Fruit fly (Drosophila melanogaster) Kc167 (cell line): Measurements from ENCODE around the gene MP1.

Experiments
- Myc ChIP-seq: fragments of >200 bp; optimal IDR thresholded peaks from 2 replicates; lab custom pipeline; 2017; ENCODE audit warnings: missing external identifiers
- Sin3A ChIP-seq: fragments of >200 bp; optimal IDR thresholded peaks from 2 replicates; lab custom pipeline; 2018; ENCODE audit warnings: missing external identifiers
- h ChIP-seq: fragments of >200 bp; optimal IDR thresholded peaks from 3 replicates; lab custom pipeline; 2018; ENCODE audit warnings: missing external identifiers
- insv ChIP-seq: fragments of >200 bp; optimal IDR thresholded peaks from 3 replicates; lab custom pipeline; 2018; ENCODE audit warnings: missing external identifiers
- psq ChIP-seq: fragments of >200 bp; optimal IDR thresholded peaks from 2 replicates; lab custom pipeline; 2017; ENCODE audit warnings: missing external identifiers
- ttk ChIP-seq: sonication (Bioruptor generic); optimal IDR thresholded peaks from 2 replicates; lab custom pipeline; 2017; ENCODE audit warnings: missing external identifiers

MP1 gene

DNA sequence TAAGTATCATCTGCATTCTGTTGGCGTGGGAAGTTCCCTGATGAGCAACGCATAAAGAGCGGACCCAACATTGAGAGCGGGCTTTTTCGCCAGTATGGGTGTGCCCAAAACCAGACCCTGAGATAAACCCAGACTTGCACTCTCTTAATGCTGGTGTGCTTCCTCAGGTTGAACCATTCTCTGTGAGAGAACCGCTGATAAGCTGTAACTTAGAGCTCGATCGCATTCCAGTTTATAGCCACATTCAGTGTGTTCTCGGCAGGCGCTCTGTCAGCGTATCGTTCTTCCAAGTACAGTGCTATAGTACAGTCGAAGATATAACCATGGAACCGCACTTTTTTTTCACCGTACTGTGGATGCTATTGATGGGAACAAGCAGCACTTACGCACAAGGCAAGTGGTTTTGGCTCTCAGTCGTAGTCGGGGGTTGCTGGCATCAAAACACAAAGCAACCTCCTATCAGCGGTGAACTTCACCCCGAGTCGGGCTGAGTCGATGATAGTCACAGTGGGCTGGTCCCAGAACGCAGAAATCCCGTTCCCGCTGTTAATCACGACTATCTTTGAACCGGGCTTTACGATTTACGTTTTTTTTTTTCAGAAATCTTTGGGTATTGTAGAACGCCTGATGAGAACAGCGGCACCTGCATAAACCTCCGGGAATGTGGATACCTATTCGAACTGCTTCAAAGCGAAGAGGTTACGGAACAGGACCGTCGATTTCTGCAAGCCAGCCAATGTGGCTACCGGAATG, at the start of gene MP1:
Gene MP1 (plus strand): TSS at position 245 of the 753 bp plus-strand sequence.
- TF ChIP-seq Sin3A (lab: Kevin White, UChicago) (no peak), psq (no peak)

DNA sequence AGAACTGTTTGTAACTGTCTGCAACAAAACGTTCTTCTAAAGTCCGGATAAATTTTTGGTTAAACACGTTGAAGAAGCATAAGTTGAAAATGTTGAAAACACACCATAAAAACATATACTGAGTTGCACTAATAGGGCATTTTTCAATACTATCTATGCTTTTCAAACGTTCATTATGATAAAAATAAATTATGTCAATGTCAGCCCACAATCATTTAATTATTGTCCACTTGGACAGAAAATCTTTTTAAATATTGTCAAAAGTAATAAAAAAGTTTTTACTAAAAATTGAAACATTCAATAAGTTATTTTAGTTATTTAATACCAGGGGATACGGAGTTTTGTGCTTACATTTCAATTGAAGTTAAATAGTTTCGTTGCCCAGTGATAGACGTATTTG, 41.2 kb upstream of the MP1 start, which contains the start of gene CG1092:
Gene CG1092 (plus strand): TSS at position 301 of the 400 bp plus-strand sequence.
- TF ChIP-seq Myc (lab: Kevin White, UChicago) (no peak), insv (lab: Kevin White, UChicago) (no peak), ttk (lab: Kevin White, UChicago) (no peak), psq (no peak), h (no peak), Sin3A (lab: Kevin White, UChicago) (no peak)

DNA sequence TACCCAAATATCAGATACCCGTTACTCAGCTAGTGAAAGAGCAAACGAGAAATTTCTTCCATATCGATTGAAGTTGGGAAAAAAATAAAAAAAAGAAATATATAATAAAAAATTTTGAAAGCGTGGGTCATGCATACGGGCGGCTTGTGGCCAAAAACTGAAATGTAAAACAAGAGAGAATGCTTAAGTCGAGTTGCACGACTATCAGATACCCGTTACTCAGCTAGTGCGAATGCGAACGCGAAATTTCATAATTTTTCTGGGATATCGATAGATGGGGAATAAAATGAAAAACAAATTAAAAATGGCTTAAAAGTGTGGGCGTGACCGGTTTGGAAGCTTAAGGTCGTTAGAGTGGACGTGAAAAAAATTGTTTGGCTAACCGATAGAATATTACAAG, 39.4 kb upstream of the MP1 start:
- TF ChIP-seq psq (no peak), Myc (lab: Kevin White, UChicago) (no peak), insv (lab: Kevin White, UChicago) (no peak), ttk (lab: Kevin White, UChicago) (no peak), Sin3A (lab: Kevin White, UChicago) (no peak), h (no peak)

DNA sequence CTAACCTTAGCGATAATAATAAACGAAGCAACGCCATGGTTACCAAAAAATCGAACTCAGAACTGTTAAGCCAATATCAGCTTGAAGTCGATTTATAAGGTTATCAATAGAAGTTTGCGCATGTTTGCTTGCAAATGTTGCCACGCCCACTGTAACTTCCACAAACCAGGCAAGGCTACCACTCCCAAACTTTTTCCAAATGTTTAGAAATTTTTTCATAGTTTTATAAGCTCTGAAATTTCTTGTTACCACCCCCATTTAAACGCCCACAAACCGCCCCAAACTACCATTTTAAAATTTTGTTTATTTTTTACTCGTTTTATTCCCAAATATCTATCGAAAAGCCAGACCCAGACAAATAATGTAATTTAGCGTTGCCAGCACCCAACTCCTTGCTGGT, 29.9 kb upstream of the MP1 start, which contains the start of gene flip:
Gene flip (minus strand): TSS at position 101 of the 400 bp plus-strand sequence.
- TF ChIP-seq insv (lab: Kevin White, UChicago) (no peak), psq (no peak)

DNA sequence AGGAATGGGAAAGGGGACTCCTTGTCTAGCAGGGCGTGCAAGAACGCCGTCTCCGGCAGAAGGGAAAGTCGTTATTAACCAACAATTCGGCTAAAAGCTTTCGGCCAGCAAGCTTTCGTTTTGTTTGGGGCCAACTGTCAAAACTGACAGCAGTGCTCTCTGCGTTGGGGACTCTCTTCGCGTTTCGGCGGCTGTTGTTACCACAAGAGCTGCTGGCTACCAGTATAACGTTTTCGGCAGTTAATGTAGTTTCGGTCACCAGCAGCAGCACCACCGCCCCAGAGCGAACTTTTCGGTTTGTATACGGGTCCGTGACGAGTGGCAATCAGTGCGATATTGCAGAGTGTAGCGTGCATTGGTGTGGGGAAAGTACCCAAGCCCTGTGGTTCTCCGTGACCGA, 27.6 kb upstream of the MP1 start, which contains the start of gene cpx:
Gene cpx (plus strand): TSS at position 160 of the 400 bp plus-strand sequence.
- no peak for TF ChIP-seq h

DNA sequence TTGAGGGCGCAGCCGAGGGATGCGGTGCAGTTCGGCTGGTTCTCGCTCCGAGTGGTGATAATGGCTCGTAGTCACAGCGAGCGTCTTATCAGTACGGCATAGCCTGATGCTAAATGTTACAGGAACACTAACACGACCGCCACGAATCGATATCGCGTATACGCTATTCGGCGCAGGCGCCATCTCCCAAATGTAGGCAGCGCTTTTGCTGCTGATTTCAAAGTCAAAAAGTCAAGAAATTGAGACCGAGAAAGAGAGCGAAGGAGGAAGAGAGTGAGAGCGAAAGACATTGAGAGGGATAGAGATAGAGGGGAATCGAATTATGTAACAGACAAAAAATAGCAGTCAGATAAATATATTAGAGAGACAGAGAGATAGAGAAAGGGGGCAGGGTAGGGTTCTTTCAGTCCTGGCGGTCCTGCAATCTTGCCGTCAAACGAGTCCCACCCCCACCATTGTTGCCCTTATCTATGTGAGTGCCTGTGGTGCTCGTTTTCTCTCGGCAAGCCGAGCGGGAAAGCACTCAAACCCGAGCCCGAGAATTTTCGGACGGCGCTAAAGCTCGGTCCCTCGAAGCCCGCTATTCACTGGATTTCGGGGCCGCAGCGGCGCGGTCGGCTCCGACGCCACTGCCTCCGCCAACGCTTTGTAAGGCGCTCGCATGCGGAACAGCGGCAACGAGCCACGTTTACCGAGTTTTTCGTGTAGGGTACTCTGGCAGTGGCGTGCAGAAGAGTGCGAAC, 26.4 kb upstream of the MP1 start:
- no peak for TF ChIP-seq Sin3A (lab: Kevin White, UChicago)
- no peak for TF ChIP-seq h
- TF ChIP-seq ttk (lab: Kevin White, UChicago) = no peak

DNA sequence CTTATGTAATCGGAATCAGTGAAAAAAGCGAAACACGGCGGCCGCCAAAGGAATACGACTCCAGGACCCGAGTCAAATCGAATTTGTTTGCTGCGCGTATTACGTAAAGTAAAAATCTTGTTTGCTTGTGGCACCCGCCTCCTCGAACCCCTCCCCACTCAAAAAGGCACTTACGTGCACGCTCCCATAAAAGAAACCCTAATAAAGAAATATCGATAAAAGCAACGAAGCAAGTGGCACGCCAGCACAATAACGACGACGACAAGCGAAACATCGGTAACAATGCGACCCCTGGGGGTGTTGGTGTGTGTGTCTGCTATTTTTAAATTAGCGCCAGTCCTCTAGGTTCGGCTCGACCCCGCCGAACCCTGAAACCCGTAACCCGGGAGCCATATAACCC, 25.5 kb upstream of the MP1 start:
- TF ChIP-seq Sin3A (lab: Kevin White, UChicago) = no peak
- no peak for TF ChIP-seq psq
- TF ChIP-seq Myc (lab: Kevin White, UChicago) = no peak
- no peak for TF ChIP-seq h
- no peak for TF ChIP-seq ttk (lab: Kevin White, UChicago)
- TF ChIP-seq insv (lab: Kevin White, UChicago) = no peak

DNA sequence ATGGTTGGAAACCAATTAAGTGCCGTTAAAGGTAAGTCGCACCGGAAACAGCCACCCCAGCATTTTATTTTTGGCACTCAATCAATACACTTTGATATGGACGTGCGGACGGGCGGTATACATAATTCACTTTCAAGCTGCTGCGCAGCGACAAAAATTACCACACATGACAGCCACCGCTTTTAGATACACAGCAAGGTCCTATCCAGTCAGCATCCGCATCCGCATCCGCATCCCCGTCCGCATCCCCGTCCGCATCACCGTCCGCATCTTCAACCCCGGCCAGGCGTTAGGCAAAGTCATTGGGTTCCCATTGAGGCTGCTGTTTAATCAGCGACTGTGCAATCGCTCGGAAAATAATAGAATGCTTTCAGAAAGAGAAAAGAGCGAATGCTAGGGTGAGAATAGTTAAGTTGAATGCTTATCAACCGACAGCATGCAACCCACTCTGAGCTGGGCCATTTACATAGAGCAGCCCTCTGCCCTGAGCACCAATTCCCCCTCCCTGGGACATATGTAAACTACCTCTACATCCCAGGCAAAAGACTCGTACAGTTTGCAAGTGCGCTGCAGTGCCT, 23.2 kb upstream of the MP1 start:
- TF ChIP-seq ttk (lab: Kevin White, UChicago) = no peak
- no peak for TF ChIP-seq insv (lab: Kevin White, UChicago)
- no peak for TF ChIP-seq Sin3A (lab: Kevin White, UChicago)
- no peak for TF ChIP-seq Myc (lab: Kevin White, UChicago)
- TF ChIP-seq h = no peak
- no peak for TF ChIP-seq psq

DNA sequence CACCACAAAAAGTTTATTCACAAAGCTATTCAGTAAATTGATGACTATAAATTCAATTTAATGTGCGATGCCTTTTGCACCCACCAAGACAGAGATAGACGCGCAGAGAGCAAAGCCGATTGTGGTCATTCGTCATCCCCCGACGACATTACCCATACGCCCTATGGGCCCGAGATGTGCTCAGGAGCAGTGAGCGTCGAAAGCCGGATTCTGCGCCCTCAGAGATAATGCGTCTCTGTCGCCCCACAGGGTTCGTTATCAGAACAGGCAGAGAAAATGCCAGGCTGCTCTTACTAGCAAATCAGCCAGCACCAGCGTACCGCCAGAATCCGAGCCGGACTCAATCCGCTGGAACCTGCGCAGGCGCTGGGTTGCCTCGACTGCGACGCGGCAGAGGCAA, 16.4 kb upstream of the MP1 start:
- TF ChIP-seq insv (lab: Kevin White, UChicago) (no peak), ttk (lab: Kevin White, UChicago) (no peak), Sin3A (lab: Kevin White, UChicago) (no peak), psq (no peak), h (no peak), Myc (lab: Kevin White, UChicago) (no peak)

DNA sequence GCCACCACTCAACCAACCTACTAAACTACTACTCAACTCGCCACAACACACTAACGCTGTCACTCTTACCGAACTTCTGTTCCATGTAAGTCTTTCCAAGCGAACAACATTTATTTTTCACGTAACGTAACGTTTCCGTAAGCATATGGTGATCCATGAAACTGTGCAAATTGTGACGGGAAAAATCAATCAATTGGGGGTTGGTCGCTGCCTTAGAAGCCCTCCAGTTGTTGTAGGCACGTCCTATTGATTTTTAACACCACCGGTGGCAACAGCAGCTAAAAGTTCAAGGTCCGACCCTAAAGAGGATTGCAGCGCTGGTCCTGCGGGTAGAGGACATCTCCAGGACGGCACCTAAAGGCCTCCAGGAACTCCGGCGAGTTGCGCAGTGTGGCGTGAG, 15.5 kb upstream of the MP1 start:
- TF ChIP-seq h = no peak

DNA sequence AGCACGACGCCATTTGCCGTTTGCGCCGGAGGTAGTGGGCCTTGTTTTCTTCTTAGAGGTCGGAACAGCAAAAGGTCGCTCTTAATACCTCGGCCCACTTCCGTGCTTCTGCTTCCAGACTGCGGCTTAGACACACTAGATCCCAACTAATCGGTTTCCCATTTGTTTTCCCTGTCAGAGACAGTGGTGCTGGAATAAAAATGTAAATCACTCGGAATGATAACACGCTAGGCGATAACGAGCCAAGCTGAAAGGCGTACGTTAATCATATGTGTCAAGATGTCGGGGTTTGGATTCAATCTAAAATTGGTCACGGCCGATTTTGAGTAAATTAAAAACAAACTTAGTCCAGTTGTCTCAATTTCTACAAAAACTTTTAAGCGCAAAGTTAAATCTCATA, 13.0 kb upstream of the MP1 start, which contains the start of gene Nepl11:
Gene Nepl11 (minus strand): TSS at position 152 of the 400 bp plus-strand sequence.
- TF ChIP-seq h = no peak
- TF ChIP-seq insv (lab: Kevin White, UChicago) = no peak
- no peak for TF ChIP-seq ttk (lab: Kevin White, UChicago)
- no peak for TF ChIP-seq Myc (lab: Kevin White, UChicago)
- no peak for TF ChIP-seq psq
- no peak for TF ChIP-seq Sin3A (lab: Kevin White, UChicago)

DNA sequence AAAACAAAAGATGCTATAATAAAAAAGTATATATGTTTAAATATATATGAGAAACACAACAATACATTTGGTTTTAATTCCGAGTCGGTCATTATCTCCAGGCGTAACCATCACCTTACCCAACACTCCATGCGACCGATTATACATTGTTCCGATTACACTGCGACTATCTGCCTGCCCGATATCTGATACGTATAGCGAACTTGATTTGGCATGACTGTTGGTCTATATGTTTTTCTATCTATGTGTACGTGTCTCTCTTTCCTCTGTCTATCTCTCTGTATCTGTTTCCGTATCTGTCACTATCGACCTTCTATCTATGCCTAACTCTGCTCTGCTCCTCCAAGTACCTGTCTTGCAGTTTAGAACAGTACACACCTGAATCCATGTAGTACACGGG, 6.2 kb upstream of the MP1 start:
- TF ChIP-seq Myc (lab: Kevin White, UChicago) = no peak
- no peak for TF ChIP-seq insv (lab: Kevin White, UChicago)
- TF ChIP-seq ttk (lab: Kevin White, UChicago) = no peak
- no peak for TF ChIP-seq h
- TF ChIP-seq psq = no peak
- no peak for TF ChIP-seq Sin3A (lab: Kevin White, UChicago)

DNA sequence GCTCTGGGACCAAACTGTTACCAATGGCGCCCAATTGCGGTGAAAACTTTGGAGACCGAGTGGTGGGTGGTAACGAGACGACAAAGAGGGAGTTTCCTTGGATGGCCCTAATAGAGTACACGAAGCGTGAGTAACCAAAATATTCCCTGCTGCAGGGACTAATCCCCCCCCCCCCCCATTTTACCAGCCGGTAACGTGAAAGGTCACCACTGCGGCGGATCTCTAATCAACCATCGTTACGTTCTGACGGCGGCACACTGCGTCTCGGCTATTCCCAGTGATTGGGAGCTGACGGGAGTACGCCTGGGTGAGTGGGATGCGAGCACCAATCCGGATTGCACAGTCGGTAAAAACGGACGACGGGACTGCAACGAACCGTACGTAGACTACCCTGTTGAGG, 1.0 kb downstream of the MP1 start:
- TF ChIP-seq ttk (lab: Kevin White, UChicago) (no peak), Myc (lab: Kevin White, UChicago) (no peak), h (no peak)
